Worm (Caenorhabditis elegans): Measurements from ENCODE around the gene ing-3.

ing-3 gene

ce11 chrII:13908592-13908991 lies 32.8 kb downstream of the ing-3 start, which contains the start of gene citk-1 (continued):
- no peak for TF ChIP-seq lir-3 (tag; optimal IDR thresholded peaks at IDR 0.05; ENCODE audit: poor library complexity)
- peak; percentile 46 for TF ChIP-seq C04F5.9 (tag; optimal IDR thresholded peaks at IDR 0.05)
- no peak for TF ChIP-seq efl-3 (GFP tag; optimal IDR thresholded peaks at IDR 0.05)
- TF ChIP-seq fkh-8 (tag; optimal IDR thresholded peaks at IDR 0.05): peak; percentile 65
- TF ChIP-seq nhr-47 (tag; optimal IDR thresholded peaks at IDR 0.05): peak; percentile 81
- no peak for TF ChIP-seq fkh-4 (tag; optimal IDR thresholded peaks at IDR 0.05; ENCODE audit: borderline replicate concordance)
- no peak for TF ChIP-seq zag-1 (tag; optimal IDR thresholded peaks at IDR 0.05)
- peak; percentile 64 for TF ChIP-seq dsc-1 (tag; optimal IDR thresholded peaks at IDR 0.05)
- TF ChIP-seq aha-1 (tag; optimal IDR thresholded peaks at IDR 0.05): no peak
- no peak for TF ChIP-seq C34B4.2 (tag; optimal IDR thresholded peaks at IDR 0.05)
- no peak for TF ChIP-seq sox-4 (tag; optimal IDR thresholded peaks at IDR 0.05)
- TF ChIP-seq ceh-90 (tag; optimal IDR thresholded peaks at IDR 0.05): no peak
- peak; percentile 97 to 100 for TF ChIP-seq lin-35 (GFP tag; optimal IDR thresholded peaks at IDR 0.05)
- peak; percentile 75 for TF ChIP-seq tbx-2 (tag; optimal IDR thresholded peaks at IDR 0.05)
- TF ChIP-seq mdl-1 (tag; optimal IDR thresholded peaks at IDR 0.05): peak in 1 of 2 experiments; percentile 76
- TF ChIP-seq jun-1 (tag; optimal IDR thresholded peaks at IDR 0.05): peak; percentile 61
- TF ChIP-seq nhr-76 (tag; optimal IDR thresholded peaks at IDR 0.05): no peak
- no peak for TF ChIP-seq Y116A8C.19 (tag; optimal IDR thresholded peaks at IDR 0.05; ENCODE audit: borderline replicate concordance)
- TF ChIP-seq skn-1 (tag; optimal IDR thresholded peaks at IDR 0.05): peak; percentile 89
- TF ChIP-seq nhr-11 (tag; optimal IDR thresholded peaks at IDR 0.05): no peak
- TF ChIP-seq rnt-1 (tag; optimal IDR thresholded peaks at IDR 0.05): peak; percentile 86
- TF ChIP-seq nhr-12 (tag; optimal IDR thresholded peaks at IDR 0.05): no peak
- TF ChIP-seq sptf-1 (tag; optimal IDR thresholded peaks at IDR 0.05): no peak
- peak in 1 of 2 experiments; percentile 43 for TF ChIP-seq ztf-11 (tag; optimal IDR thresholded peaks at IDR 0.05)
- TF ChIP-seq lsy-2 (tag; optimal IDR thresholded peaks at IDR 0.05): peak; percentile 85 to 92
- peak; percentile 85 to 98 for TF ChIP-seq efl-1 (optimal IDR thresholded peaks at IDR 0.05)
- peak; percentile 99 to 100 for TF ChIP-seq efl-1 (GFP tag; optimal IDR thresholded peaks at IDR 0.05 in 1 of 2)
- TF ChIP-seq snpc-4 (tag; optimal IDR thresholded peaks at IDR 0.05): peak; percentile 77
- TF ChIP-seq ztf-4 (tag; optimal IDR thresholded peaks at IDR 0.05): no peak
- peak; percentile 32 for TF ChIP-seq egl-13 (tag; optimal IDR thresholded peaks at IDR 0.05)
- no peak for TF ChIP-seq egl-27 (tag; optimal IDR thresholded peaks at IDR 0.05)
- TF ChIP-seq C16A3.4 (tag; optimal IDR thresholded peaks at IDR 0.05): peak; percentile 83
- TF ChIP-seq isw-1 (GFP tag; IDR thresholded peaks at IDR 0.05): peak; percentile 69
- no peak for TF ChIP-seq lin-39 (tag; optimal IDR thresholded peaks at IDR 0.05)
- TF ChIP-seq unc-86 (tag; optimal IDR thresholded peaks at IDR 0.05): peak; percentile 73
- peak; percentile 92 for TF ChIP-seq mep-1 (tag; optimal IDR thresholded peaks at IDR 0.05)

DNA sequence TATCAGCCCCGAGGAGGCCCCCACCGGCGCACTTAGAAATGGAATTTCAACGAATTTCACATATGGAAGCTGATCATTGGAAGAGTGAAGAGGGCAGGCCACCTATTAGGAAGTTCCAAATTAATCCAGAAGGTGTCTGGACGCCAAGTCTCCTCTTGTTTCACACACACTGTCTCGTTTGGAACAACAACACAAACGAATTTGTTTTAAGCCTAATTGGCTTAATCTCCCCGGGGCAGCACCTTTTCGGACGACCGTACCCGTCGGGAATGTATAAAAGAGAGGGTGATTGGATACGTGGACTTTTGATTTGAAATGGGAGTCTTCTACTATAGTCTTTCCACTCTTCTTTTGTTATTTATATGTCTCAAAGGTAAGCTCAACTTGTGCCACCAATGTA lies 40.2 kb downstream of the ing-3 start, which contains the start of gene mltn-3:
Gene mltn-3, plus strand, starts transcription at position 301 of the 400 bp plus-strand sequence.
- TF ChIP-seq nhr-85 (tag): no peak
- TF ChIP-seq dpl-1 (GFP tag; optimal IDR thresholded peaks at IDR 0.05): no peak
- no peak for TF ChIP-seq zip-4 (GFP tag; optimal IDR thresholded peaks at IDR 0.05)
- TF ChIP-seq ceh-8 (GFP tag; optimal IDR thresholded peaks at IDR 0.05): no peak
- TF ChIP-seq nhr-237 (tag; optimal IDR thresholded peaks at IDR 0.05): no peak
- no peak for TF ChIP-seq fkh-10 (GFP tag; optimal IDR thresholded peaks at IDR 0.05)
- TF ChIP-seq mef-2 (tag; optimal IDR thresholded peaks at IDR 0.05): no peak
- TF ChIP-seq ces-1 (GFP tag; optimal IDR thresholded peaks at IDR 0.05): no peak
- TF ChIP-seq mep-1 (tag; optimal IDR thresholded peaks at IDR 0.05): no peak
- no peak for TF ChIP-seq efl-3 (GFP tag; optimal IDR thresholded peaks at IDR 0.05)
- no peak for TF ChIP-seq pax-3 (tag; optimal IDR thresholded peaks at IDR 0.05)
- TF ChIP-seq ceh-88 (GFP tag; IDR thresholded peaks at IDR 0.05): no peak

All from whole organism, L1 larva.